Fruit fly (Drosophila melanogaster) whole organism, embryonic: ENCODE measurements around the gene Wnt6.

Experiments
- Abd-B ChIP-seq: fragments of 200-800 bp; sonication (Bioruptor generic); optimal IDR thresholded peaks from 2 replicates; lab custom pipeline; 2018; ENCODE audit warnings: missing biosample characterization, mild to moderate bottlenecking, missing genetic modification characterization, moderate library complexity
- Aef1 ChIP-seq: fragments of 200-800 bp; sonication (Bioruptor generic); IDR thresholded peaks from 3 replicates; pipeline ENCODE4 v1.3.6; 2022; ENCODE audit warnings: missing biosample characterization, missing genetic modification characterization
- CG10366 ChIP-seq: fragments of 200-800 bp; sonication (Bioruptor generic); IDR thresholded peaks from 2 replicates; pipeline ENCODE4 v1.3.6; 2022; ENCODE audit warnings: missing biosample characterization, missing genetic modification characterization
- CG10543 ChIP-seq: fragments of 200-800 bp; sonication (Bioruptor generic); optimal IDR thresholded peaks from 3 replicates; lab custom pipeline; 2017; ENCODE audit warnings: missing biosample characterization, mild to moderate bottlenecking, missing genetic modification characterization, moderate library complexity
- CG10654 ChIP-seq: fragments of 200-800 bp; sonication (Bioruptor generic); optimal IDR thresholded peaks from 2 replicates; lab custom pipeline; 2016; ENCODE audit warnings: missing biosample characterization, missing genetic modification characterization
- CG12155 ChIP-seq: fragments of 200-800 bp; sonication (Bioruptor generic); optimal IDR thresholded peaks from 3 replicates; lab custom pipeline; 2016; ENCODE audit warnings: missing biosample characterization, missing genetic modification characterization
- CG12744 ChIP-seq: fragments of 200-800 bp; sonication (Bioruptor generic); optimal IDR thresholded peaks from 2 replicates; lab custom pipeline; 2016; ENCODE audit warnings: missing biosample characterization, missing genetic modification characterization
- CG15696 ChIP-seq: fragments of 200-800 bp; sonication (Bioruptor generic); optimal IDR thresholded peaks from 2 replicates; lab custom pipeline; 2019; ENCODE audit warnings: missing biosample characterization, mild to moderate bottlenecking, missing genetic modification characterization, moderate library complexity
- CG4360 ChIP-seq: fragments of 200-800 bp; sonication (Bioruptor generic); IDR thresholded peaks from 2 replicates; pipeline ENCODE4 v1.3.6; 2022; ENCODE audit warnings: missing biosample characterization, missing genetic modification characterization
- CG5953 ChIP-seq: fragments of 200-800 bp; sonication (Bioruptor generic); IDR thresholded peaks from 2 replicates; pipeline ENCODE4 v1.3.6; 2022; ENCODE audit warnings: missing biosample characterization, missing genetic modification characterization
- CG6854 ChIP-seq: fragments of 200-800 bp; sonication (Bioruptor generic); optimal IDR thresholded peaks from 3 replicates; lab custom pipeline; 2017; ENCODE audit warnings: missing biosample characterization, mild to moderate bottlenecking, missing genetic modification characterization
- CG8281 ChIP-seq: fragments of 200-800 bp; sonication (Bioruptor generic); optimal IDR thresholded peaks from 2 replicates; lab custom pipeline; 2018; ENCODE audit warnings: missing biosample characterization, mild to moderate bottlenecking, missing genetic modification characterization, moderate library complexity
- CG8290 ChIP-seq, 3 experiments: fragments of 200-800 bp; sonication (Bioruptor generic); optimal IDR thresholded peaks; 2 replicates each; lab custom pipeline; 2016 to 2019; ENCODE audit warnings: missing biosample characterization in 3 of 3, missing genetic modification characterization in 3 of 3, mild to moderate bottlenecking in 2 of 3, moderate library complexity in 1 of 3
- CoRest ChIP-seq: fragments of 200-800 bp; sonication (Bioruptor generic); optimal IDR thresholded peaks from 3 replicates; lab custom pipeline; 2018; ENCODE audit warnings: missing biosample characterization, mild to moderate bottlenecking, missing genetic modification characterization, moderate library complexity
- CrebB ChIP-seq: fragments of 200-800 bp; sonication (Bioruptor generic); optimal IDR thresholded peaks from 3 replicates; lab custom pipeline; 2018; ENCODE audit warnings: missing biosample characterization, mild to moderate bottlenecking, missing genetic modification characterization
- Dad ChIP-seq: fragments of 200-800 bp; sonication (Bioruptor generic); optimal IDR thresholded peaks from 3 replicates; lab custom pipeline; 2016; ENCODE audit warnings: missing biosample characterization, missing genetic modification characterization
- Doc2 ChIP-seq: fragments of 200-800 bp; sonication (Bioruptor generic); IDR thresholded peaks from 2 replicates; pipeline ENCODE4 v1.3.6; 2022; ENCODE audit warnings: missing biosample characterization, missing genetic modification characterization
- Drgx ChIP-seq: fragments of 200-800 bp; sonication (Bioruptor generic); IDR thresholded peaks from 2 replicates; pipeline ENCODE4 v1.3.6; 2022; ENCODE audit warnings: missing biosample characterization, missing genetic modification characterization
- Ets65A ChIP-seq: fragments of 200-800 bp; sonication (Bioruptor generic); peaks from one replicate; lab custom pipeline; 2016; ENCODE audit warnings: missing biosample characterization, missing genetic modification characterization
- Ets97D ChIP-seq: fragments of 200-800 bp; sonication (Bioruptor generic); optimal IDR thresholded peaks from 3 replicates; lab custom pipeline; 2016; ENCODE audit warnings: missing biosample characterization, missing genetic modification characterization
- H15 ChIP-seq: fragments of 200-800 bp; sonication (Bioruptor generic); IDR thresholded peaks from 3 replicates; pipeline ENCODE4 v1.3.6; 2022; ENCODE audit warnings: missing biosample characterization, missing genetic modification characterization
- Hey ChIP-seq: fragments of 200-800 bp; sonication (Bioruptor generic); optimal IDR thresholded peaks from 3 replicates; lab custom pipeline; 2018; ENCODE audit warnings: missing biosample characterization, mild to moderate bottlenecking, missing genetic modification characterization
- HmgD ChIP-seq: fragments of 200-800 bp; sonication (Bioruptor generic); optimal IDR thresholded peaks from 3 replicates; lab custom pipeline; 2016; ENCODE audit warnings: missing biosample characterization, missing genetic modification characterization
- Hr78 ChIP-seq, 2 experiments: fragments of 200-800 bp in 1 of 2; fragments of >200 bp in 1 of 2; sonication (Bioruptor generic) in 1 of 2; optimal IDR thresholded peaks; 2 replicates each; lab custom pipeline; 2017 to 2019; ENCODE audit warnings: missing biosample characterization in 2 of 2, missing genetic modification characterization in 2 of 2, mild to moderate bottlenecking in 1 of 2, moderate library complexity in 1 of 2
- Jarid2 ChIP-seq: fragments of 200-800 bp; sonication (Bioruptor generic); optimal IDR thresholded peaks from 3 replicates; lab custom pipeline; 2017; ENCODE audit warnings: mild to moderate bottlenecking, missing biosample characterization, missing genetic modification reagents, missing genetic modification characterization
- MBD-R2 ChIP-seq: fragments of 200-800 bp; sonication (Bioruptor generic); IDR thresholded peaks from 2 replicates; pipeline ENCODE4 v1.3.6; 2022; ENCODE audit warnings: missing biosample characterization, missing genetic modification characterization
- MESR4 ChIP-seq: fragments of 200-800 bp; sonication (Bioruptor generic); optimal IDR thresholded peaks from 2 replicates; lab custom pipeline; 2018; ENCODE audit warnings: missing biosample characterization, mild to moderate bottlenecking, missing genetic modification characterization, moderate library complexity
- Med ChIP-seq: fragments of 200-800 bp; sonication (Bioruptor generic); peaks from one replicate; lab custom pipeline; 2016; ENCODE audit warnings: missing biosample characterization, missing genetic modification characterization, mild to moderate bottlenecking, inconsistent platforms, moderate library complexity
- Nf-YA ChIP-seq: fragments of 200-800 bp; sonication (Bioruptor generic); IDR thresholded peaks from 2 replicates; pipeline ENCODE4 v1.3.6; 2022; ENCODE audit warnings: missing biosample characterization, missing genetic modification characterization
- Nf-YC ChIP-seq: fragments of 200-800 bp; optimal IDR thresholded peaks from 3 replicates; lab custom pipeline; 2019; ENCODE audit warnings: missing biosample characterization, mild to moderate bottlenecking, missing genetic modification characterization, moderate library complexity
- Poxn ChIP-seq: fragments of 200-800 bp; sonication (Bioruptor generic); IDR thresholded peaks from 2 replicates; pipeline ENCODE4 v1.3.6; 2022; ENCODE audit warnings: missing biosample characterization, missing genetic modification characterization
- Ptx1 ChIP-seq: fragments of 200-800 bp; sonication (Bioruptor generic); IDR thresholded peaks from 2 replicates; pipeline ENCODE4 v1.3.6; 2022; ENCODE audit warnings: missing biosample characterization, missing genetic modification characterization
- Stat92E ChIP-seq, 3 experiments: fragments of >200 bp in 2 of 3; fragments of 200-800 bp in 1 of 3; sonication (Bioruptor generic) in 1 of 3; optimal IDR thresholded peaks; 2 replicates each; lab custom pipeline; 2017 to 2019; ENCODE audit warnings: missing biosample characterization in 3 of 3, missing genetic modification characterization in 3 of 3, mild to moderate bottlenecking in 1 of 3, moderate library complexity in 1 of 3
- Tbp ChIP-seq: fragments of >200 bp; optimal IDR thresholded peaks from 2 replicates; lab custom pipeline; 2018; ENCODE audit warnings: missing biosample characterization, missing genetic modification characterization
- bigmax ChIP-seq: fragments of 200-800 bp; sonication (Bioruptor generic); optimal IDR thresholded peaks from 2 replicates; lab custom pipeline; 2018; ENCODE audit warnings: missing biosample characterization, mild to moderate bottlenecking, missing genetic modification characterization
- da ChIP-seq: fragments of 200-800 bp; sonication (Bioruptor generic); optimal IDR thresholded peaks from 2 replicates; lab custom pipeline; 2016; ENCODE audit warnings: missing biosample characterization, missing genetic modification characterization
- dpn ChIP-seq, 2 experiments: fragments of 200-800 bp; sonication (Bioruptor generic); optimal IDR thresholded peaks; 3 replicates each; lab custom pipeline; 2016; ENCODE audit warnings: missing biosample characterization in 2 of 2, missing genetic modification characterization in 2 of 2
- ewg ChIP-seq: fragments of 200-800 bp; sonication (Bioruptor generic); optimal IDR thresholded peaks from 3 replicates; lab custom pipeline; 2017; ENCODE audit warnings: mild to moderate bottlenecking, missing biosample characterization, missing genetic modification reagents, missing genetic modification characterization
- fd3F ChIP-seq: fragments of 200-800 bp; sonication (Bioruptor generic); optimal IDR thresholded peaks from 2 replicates; lab custom pipeline; 2018; ENCODE audit warnings: missing biosample characterization, mild to moderate bottlenecking, missing genetic modification characterization, moderate library complexity
- ftz-f1 ChIP-seq: fragments of 200-800 bp; sonication (Bioruptor generic); optimal IDR thresholded peaks from 2 replicates; lab custom pipeline; 2016; ENCODE audit warnings: missing biosample characterization, missing genetic modification characterization
- kni ChIP-seq: fragments of 200-800 bp; sonication (Bioruptor generic); optimal IDR thresholded peaks from 3 replicates; lab custom pipeline; 2017; ENCODE audit warnings: mild to moderate bottlenecking, missing biosample characterization, missing genetic modification reagents, missing genetic modification characterization
- lov ChIP-seq, 2 experiments: fragments of 200-800 bp in 1 of 2; fragments of >200 bp in 1 of 2; sonication (Bioruptor generic) in 1 of 2; IDR thresholded peaks in 1 of 2; optimal IDR thresholded peaks in 1 of 2; 2 replicates in 1 of 2; 3 replicates in 1 of 2; pipeline versions ENCODE4 v1.3.6 to Lab custom; 2017 to 2022; ENCODE audit warnings: missing biosample characterization in 1 of 2, missing genetic modification characterization in 1 of 2
- otp ChIP-seq: fragments of 200-800 bp; sonication (Bioruptor generic); IDR thresholded peaks from 3 replicates; pipeline ENCODE4, ENCODE4 v1.3.6; 2022; ENCODE audit warnings: missing biosample characterization, missing genetic modification characterization
- pho ChIP-seq: fragments of 200-800 bp; sonication (Bioruptor generic); optimal IDR thresholded peaks from 2 replicates; lab custom pipeline; 2016; ENCODE audit warnings: missing biosample characterization, missing genetic modification characterization
- ro ChIP-seq: fragments of 200-800 bp; sonication (Bioruptor generic); IDR thresholded peaks from 2 replicates; pipeline ENCODE4 v1.3.6; 2022; ENCODE audit warnings: missing biosample characterization, missing genetic modification characterization
- row ChIP-seq: fragments of 200-800 bp; sonication (Bioruptor generic); IDR thresholded peaks from 3 replicates; pipeline ENCODE4 v1.3.6; 2022; ENCODE audit warnings: missing biosample characterization, missing genetic modification characterization
- sens ChIP-seq: fragments of 200-800 bp; sonication (Bioruptor generic); peaks from one replicate; lab custom pipeline; 2016; ENCODE audit warnings: missing biosample characterization, missing genetic modification characterization
- shn ChIP-seq: fragments of 200-800 bp; sonication (Bioruptor generic); optimal IDR thresholded peaks from 3 replicates; lab custom pipeline; 2016; ENCODE audit warnings: missing biosample characterization, missing genetic modification characterization
- sqz ChIP-seq: fragments of 200-800 bp; sonication (Bioruptor generic); optimal IDR thresholded peaks from 3 replicates; lab custom pipeline; 2018; ENCODE audit warnings: missing biosample characterization, mild to moderate bottlenecking, missing genetic modification characterization
- trem ChIP-seq: fragments of 200-800 bp; optimal IDR thresholded peaks from 3 replicates; lab custom pipeline; 2019; ENCODE audit warnings: missing biosample characterization, mild to moderate bottlenecking, missing genetic modification characterization, moderate library complexity
- vvl ChIP-seq: fragments of 200-800 bp; sonication (Bioruptor generic); IDR thresholded peaks from 2 replicates; pipeline ENCODE4 v1.3.6; 2022; ENCODE audit warnings: missing biosample characterization, missing genetic modification characterization

The Wnt6 gene

DNA sequence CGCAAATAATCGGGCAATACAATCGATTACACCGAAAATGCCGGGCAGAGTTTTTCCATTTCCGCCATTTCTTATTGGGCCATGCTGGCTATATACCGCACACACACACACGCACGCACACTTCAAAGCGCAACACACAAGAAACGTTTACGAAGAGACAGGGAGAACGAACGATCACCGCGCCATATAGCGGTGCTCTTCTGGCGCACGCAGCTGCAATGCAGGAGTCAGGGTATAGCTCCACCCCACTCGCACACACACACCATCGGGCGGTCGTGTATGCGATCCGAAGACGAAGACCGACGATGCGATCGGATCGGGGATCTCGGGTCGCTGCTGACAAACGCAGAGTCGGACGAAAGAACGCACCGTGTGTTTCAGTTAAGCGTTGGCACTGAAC is 26.7 kb upstream of the Wnt6 start, which contains the start of gene wg (continued):
- TF ChIP-seq Nf-YA (GFP tag; lab: Robert Waterston, UW) (peak; percentile 94), trem (tag; lab: Kevin White, UChicago) (peak; percentile 29), CG10543 (GFP tag; lab: Kevin White, UChicago) (peak; percentile 76), H15 (0 out of 3 replicates have a peak, but pooled peaks have one; percentile 8), Ets97D (GFP tag; lab: Kevin White, UChicago) (peak; percentile 28), Med (GFP tag; lab: Kevin White, UChicago) (peak; percentile 87), sqz (GFP tag; lab: Kevin White, UChicago) (peak; percentile 24), da (GFP tag; lab: Kevin White, UChicago) (no peak), Ets65A (GFP tag; lab: Kevin White, UChicago) (no peak), CG8290 (GFP tag; optimal IDR thresholded peaks at IDR 0.05; lab: Kevin White, UChicago) (peak; percentile 56), CG8290 (tag; optimal IDR thresholded peaks at IDR 0.05; lab: Kevin White, UChicago) (peak in 1 of 2 experiments; percentile 43), MESR4 (GFP tag; lab: Kevin White, UChicago) (no peak), bigmax (GFP tag; lab: Kevin White, UChicago) (no peak), kni (GFP tag; lab: Kevin White, UChicago) (peak; percentile 61), sens (GFP tag; lab: Kevin White, UChicago) (peak; percentile 49), lov (optimal IDR thresholded peaks at IDR 0.05; lab: Kevin White, UChicago) (no peak), lov (GFP tag; IDR thresholded peaks at IDR 0.05; lab: Robert Waterston, UW) (no peak), CG10366 (GFP tag; lab: Robert Waterston, UW) (no peak), Aef1 (no peak), dpn (GFP tag; optimal IDR thresholded peaks at IDR 0.05; lab: Kevin White, UChicago) (no peak), Hr78 (GFP tag; optimal IDR thresholded peaks at IDR 0.05; lab: Kevin White, UChicago) (no peak), CG4360 (no peak), CrebB (tag; lab: Kevin White, UChicago) (no peak), Nf-YC (peak; percentile 99), pho (GFP tag; lab: Kevin White, UChicago) (no peak), Dad (GFP tag; lab: Kevin White, UChicago) (no peak), Jarid2 (GFP tag; lab: Kevin White, UChicago) (peak; percentile 91), shn (GFP tag; lab: Kevin White, UChicago) (peak; percentile 19), vvl (peak; percentile 84), Stat92E (GFP tag; optimal IDR thresholded peaks at IDR 0.05; lab: Kevin White, UChicago) (peak in 1 of 3 experiments; percentile 32), ro (GFP tag; lab: Robert Waterston, UW) (no peak), CoRest (tag; lab: Kevin White, UChicago) (peak; percentile 82), ewg (no peak), CG12155 (GFP tag; lab: Kevin White, UChicago) (no peak), Abd-B (GFP tag; lab: Kevin White, UChicago) (no peak), row (GFP tag; lab: Robert Waterston, UW) (no peak; the same call in 2 of the 3 replicates), HmgD (peak; percentile 69), CG5953 (GFP tag; lab: Robert Waterston, UW) (no peak), Drgx (GFP tag; lab: Robert Waterston, UW) (0 out of 2 replicates have a peak, but pooled peaks have one; percentile 14), Tbp (peak; percentile 86), Hey (no peak), CG12744 (GFP tag; lab: Kevin White, UChicago) (peak; percentile 35), Ptx1 (GFP tag; lab: Robert Waterston, UW) (no peak), CG6854 (no peak), ftz-f1 (GFP tag; lab: Kevin White, UChicago) (peak; percentile 57), CG8281 (tag; lab: Kevin White, UChicago) (no peak), CG15696 (tag; lab: Kevin White, UChicago) (no peak), CG10654 (no peak), MBD-R2 (GFP tag; lab: Robert Waterston, UW) (no peak), fd3F (GFP tag; lab: Kevin White, UChicago) (no peak), Doc2 (GFP tag; lab: Robert Waterston, UW) (no peak), otp (GFP tag; lab: Robert Waterston, UW) (peak; percentile 48; the same call in 1 of the 3 replicates), Poxn (GFP tag; lab: Robert Waterston, UW) (no peak)
